Fruit fly (Drosophila melanogaster) whole organism, embryonic: ENCODE results near the gene EndoGI.
A peak's percentile ranks its signal among the peaks of the same experiment; 100 is the strongest.

Experiments used
- Adf1 ChIP-seq: fragments of 200-800 bp; sonication (Bioruptor generic); IDR thresholded peaks from 2 replicates; pipeline ENCODE4 v1.3.6; 2022; ENCODE audit warnings: missing biosample characterization, missing genetic modification characterization
- Aef1 ChIP-seq: fragments of 200-800 bp; sonication (Bioruptor generic); IDR thresholded peaks from 3 replicates; pipeline ENCODE4 v1.3.6; 2022; ENCODE audit warnings: missing biosample characterization, missing genetic modification characterization
- BtbVII ChIP-seq: fragments of 200-800 bp; sonication (Bioruptor generic); optimal IDR thresholded peaks from 3 replicates; lab custom pipeline; 2017; ENCODE audit warnings: missing biosample characterization, mild to moderate bottlenecking, missing genetic modification characterization
- Bteb2 ChIP-seq: fragments of 200-800 bp; sonication (Bioruptor generic); optimal IDR thresholded peaks from 2 replicates; lab custom pipeline; 2016; ENCODE audit warnings: missing biosample characterization, missing genetic modification characterization
- CG1024 ChIP-seq: fragments of 200-800 bp; sonication (Bioruptor generic); IDR thresholded peaks from 2 replicates; pipeline ENCODE4 v1.3.6; 2022; ENCODE audit warnings: missing biosample characterization, missing genetic modification characterization
- CG10267 ChIP-seq: fragments of 200-800 bp; sonication (Bioruptor generic); optimal IDR thresholded peaks from 2 replicates; lab custom pipeline; 2018; ENCODE audit warnings: missing biosample characterization, mild to moderate bottlenecking, missing genetic modification characterization, moderate library complexity
- CG10543 ChIP-seq: fragments of 200-800 bp; sonication (Bioruptor generic); optimal IDR thresholded peaks from 3 replicates; lab custom pipeline; 2017; ENCODE audit warnings: missing biosample characterization, mild to moderate bottlenecking, missing genetic modification characterization, moderate library complexity
- CG10959 ChIP-seq: fragments of 200-800 bp; sonication (Bioruptor generic); IDR thresholded peaks from 2 replicates; pipeline ENCODE4 v1.3.6; 2022; ENCODE audit warnings: missing biosample characterization, missing genetic modification characterization
- CG11247 ChIP-seq: fragments of 200-800 bp; sonication (Bioruptor generic); IDR thresholded peaks from 2 replicates; pipeline ENCODE4 v1.3.6; 2022; ENCODE audit warnings: missing biosample characterization, missing genetic modification characterization
- CG12769 ChIP-seq: fragments of 200-800 bp; sonication (Bioruptor generic); optimal IDR thresholded peaks from 2 replicates; lab custom pipeline; 2019; ENCODE audit warnings: missing biosample characterization, mild to moderate bottlenecking, missing genetic modification characterization, moderate library complexity
- CG13624 ChIP-seq: fragments of 200-800 bp; sonication (Bioruptor generic); optimal IDR thresholded peaks from 2 replicates; lab custom pipeline; 2016; ENCODE audit warnings: missing biosample characterization, missing genetic modification characterization
- CG14965 ChIP-seq: fragments of 200-800 bp; sonication (Bioruptor generic); optimal IDR thresholded peaks from 2 replicates; lab custom pipeline; 2016; ENCODE audit warnings: missing biosample characterization, missing genetic modification characterization, borderline replicate concordance
- CG15011 ChIP-seq: fragments of 200-800 bp; sonication (Bioruptor generic); optimal IDR thresholded peaks from 3 replicates; lab custom pipeline; 2018; ENCODE audit warnings: missing biosample characterization, mild to moderate bottlenecking, missing genetic modification characterization
- CG15514 ChIP-seq: fragments of 200-800 bp; sonication (Bioruptor generic); optimal IDR thresholded peaks from 3 replicates; lab custom pipeline; 2017; ENCODE audit warnings: missing biosample characterization, missing genetic modification characterization, mild to moderate bottlenecking, moderate library complexity, missing genetic modification reagents
- CG15696 ChIP-seq: fragments of 200-800 bp; sonication (Bioruptor generic); optimal IDR thresholded peaks from 2 replicates; lab custom pipeline; 2019; ENCODE audit warnings: missing biosample characterization, mild to moderate bottlenecking, missing genetic modification characterization, moderate library complexity
- CG1602 ChIP-seq: fragments of 200-800 bp; sonication (Bioruptor generic); optimal IDR thresholded peaks from 3 replicates; lab custom pipeline; 2016; ENCODE audit warnings: missing biosample characterization, missing genetic modification characterization
- CG1647 ChIP-seq: fragments of 200-800 bp; sonication (Bioruptor generic); optimal IDR thresholded peaks from 3 replicates; lab custom pipeline; 2016; ENCODE audit warnings: missing biosample characterization, missing genetic modification characterization
- CG17802 ChIP-seq: fragments of 200-800 bp; sonication (Bioruptor generic); optimal IDR thresholded peaks from 2 replicates; lab custom pipeline; 2018; ENCODE audit warnings: missing biosample characterization, mild to moderate bottlenecking, missing genetic modification characterization, moderate library complexity
- CG2120 ChIP-seq: fragments of 200-800 bp; sonication (Bioruptor generic); optimal IDR thresholded peaks from 3 replicates; lab custom pipeline; 2016; ENCODE audit warnings: missing biosample characterization, missing genetic modification characterization
- CG2712 ChIP-seq: fragments of 200-800 bp; optimal IDR thresholded peaks from 3 replicates; lab custom pipeline; 2019; ENCODE audit warnings: missing biosample characterization, mild to moderate bottlenecking, missing genetic modification characterization, moderate library complexity
- CG30431 ChIP-seq: fragments of 200-800 bp; sonication (Bioruptor generic); optimal IDR thresholded peaks from 2 replicates; lab custom pipeline; 2017; ENCODE audit warnings: missing biosample characterization, missing genetic modification characterization
- CG31388 ChIP-seq: fragments of 200-800 bp; sonication (Bioruptor generic); optimal IDR thresholded peaks from 2 replicates; lab custom pipeline; 2016; ENCODE audit warnings: missing biosample characterization, missing genetic modification characterization
- CG3847 ChIP-seq: fragments of 200-800 bp; sonication (Bioruptor generic); IDR thresholded peaks from 2 replicates; pipeline ENCODE4 v1.3.6; 2022; ENCODE audit warnings: missing biosample characterization, missing genetic modification characterization
- CG4404 ChIP-seq: fragments of 200-800 bp; sonication (Bioruptor generic); IDR thresholded peaks from 2 replicates; pipeline ENCODE4 v1.3.6; 2022; ENCODE audit warnings: missing biosample characterization, missing genetic modification characterization
- CG6689 ChIP-seq: fragments of 200-800 bp; sonication (Bioruptor generic); IDR thresholded peaks from 2 replicates; pipeline ENCODE4 v1.3.6; 2022; ENCODE audit warnings: missing biosample characterization, missing genetic modification characterization
- CG8290 ChIP-seq, 3 experiments: fragments of 200-800 bp; sonication (Bioruptor generic); optimal IDR thresholded peaks; 2 replicates each; lab custom pipeline; 2016 to 2019; ENCODE audit warnings: missing biosample characterization in 3 of 3, missing genetic modification characterization in 3 of 3, mild to moderate bottlenecking in 2 of 3, moderate library complexity in 1 of 3
- CG9727 ChIP-seq: fragments of 200-800 bp; sonication (Bioruptor generic); optimal IDR thresholded peaks from 3 replicates; lab custom pipeline; 2017; ENCODE audit warnings: missing biosample characterization, mild to moderate bottlenecking, missing genetic modification characterization
- CG9817 ChIP-seq: fragments of 200-800 bp; sonication (Bioruptor generic); optimal IDR thresholded peaks from 2 replicates; lab custom pipeline; 2018; ENCODE audit warnings: missing biosample characterization, mild to moderate bottlenecking, missing genetic modification characterization, moderate library complexity
- Dad ChIP-seq: fragments of 200-800 bp; sonication (Bioruptor generic); optimal IDR thresholded peaks from 3 replicates; lab custom pipeline; 2016; ENCODE audit warnings: missing biosample characterization, missing genetic modification characterization
- Deaf1 ChIP-seq: fragments of 200-800 bp; optimal IDR thresholded peaks from 3 replicates; lab custom pipeline; 2019; ENCODE audit warnings: missing biosample characterization, mild to moderate bottlenecking, missing genetic modification characterization, moderate library complexity
- Dfd ChIP-seq, 2 experiments: fragments of >200 bp; optimal IDR thresholded peaks; 2 replicates each; lab custom pipeline; 2017; ENCODE audit warnings: missing biosample characterization in 2 of 2, missing genetic modification characterization in 2 of 2
- Doc3 ChIP-seq: fragments of 200-800 bp; sonication (Bioruptor generic); IDR thresholded peaks from 3 replicates; pipeline ENCODE4 v1.3.6; 2022; ENCODE audit warnings: missing biosample characterization, missing genetic modification characterization; ENCODE audit not compliant: partially characterized antibody
- E2f2 ChIP-seq: fragments of 200-800 bp; sonication (Bioruptor generic); IDR thresholded peaks from 2 replicates; pipeline ENCODE4 v1.3.6; 2022; ENCODE audit warnings: missing biosample characterization, missing genetic modification characterization
- Fer1 ChIP-seq: fragments of 200-800 bp; sonication (Bioruptor generic); optimal IDR thresholded peaks from 2 replicates; lab custom pipeline; 2017; ENCODE audit warnings: missing biosample characterization, mild to moderate bottlenecking, missing genetic modification characterization
- MBD-R2 ChIP-seq: fragments of 200-800 bp; sonication (Bioruptor generic); IDR thresholded peaks from 2 replicates; pipeline ENCODE4 v1.3.6; 2022; ENCODE audit warnings: missing biosample characterization, missing genetic modification characterization
- Meics ChIP-seq: fragments of 200-800 bp; sonication (Bioruptor generic); optimal IDR thresholded peaks from 2 replicates; lab custom pipeline; 2017; ENCODE audit warnings: missing biosample characterization, mild to moderate bottlenecking, missing genetic modification characterization
- Mes4 ChIP-seq: fragments of 200-800 bp; sonication (Bioruptor generic); optimal IDR thresholded peaks from 2 replicates; lab custom pipeline; 2016; ENCODE audit warnings: missing biosample characterization, missing genetic modification characterization
- Nf-YA ChIP-seq: fragments of 200-800 bp; sonication (Bioruptor generic); IDR thresholded peaks from 2 replicates; pipeline ENCODE4 v1.3.6; 2022; ENCODE audit warnings: missing biosample characterization, missing genetic modification characterization
- al ChIP-seq: fragments of 200-800 bp; sonication (Bioruptor generic); IDR thresholded peaks from 2 replicates; pipeline ENCODE4 v1.3.6; 2022; ENCODE audit warnings: missing biosample characterization, missing genetic modification characterization
- ap ChIP-seq: fragments of 200-800 bp; sonication (Bioruptor generic); IDR thresholded peaks from 2 replicates; pipeline ENCODE4 v1.3.6; 2022; ENCODE audit warnings: missing biosample characterization, missing genetic modification characterization
- ato ChIP-seq: fragments of 200-800 bp; sonication (Bioruptor generic); IDR thresholded peaks from 2 replicates; pipeline ENCODE4 v1.3.6; 2022; ENCODE audit warnings: missing biosample characterization, missing genetic modification characterization; ENCODE audit not compliant: partially characterized antibody
- chn ChIP-seq: fragments of 200-800 bp; sonication (Bioruptor generic); optimal IDR thresholded peaks from 2 replicates; lab custom pipeline; 2016; ENCODE audit warnings: missing biosample characterization, missing genetic modification characterization
- ems ChIP-seq: fragments of 200-800 bp; sonication (Bioruptor generic); optimal IDR thresholded peaks from 3 replicates; lab custom pipeline; 2016; ENCODE audit warnings: missing biosample characterization, missing genetic modification characterization
- insv ChIP-seq, 2 experiments: fragments of 200-800 bp; sonication (Bioruptor generic); optimal IDR thresholded peaks; 3 replicates each; lab custom pipeline; 2016 to 2018; ENCODE audit warnings: missing biosample characterization in 2 of 2, missing genetic modification characterization in 2 of 2
- ken ChIP-seq: fragments of 200-800 bp; sonication (Bioruptor generic); IDR thresholded peaks from 3 replicates; pipeline ENCODE4 v1.3.6; 2022; ENCODE audit warnings: missing biosample characterization, missing genetic modification characterization
- lilli ChIP-seq: fragments of 200-800 bp; sonication (Bioruptor generic); optimal IDR thresholded peaks from 3 replicates; lab custom pipeline; 2016; ENCODE audit warnings: missing biosample characterization, missing genetic modification characterization
- otp ChIP-seq: fragments of 200-800 bp; sonication (Bioruptor generic); IDR thresholded peaks from 3 replicates; pipeline ENCODE4, ENCODE4 v1.3.6; 2022; ENCODE audit warnings: missing biosample characterization, missing genetic modification characterization
- salm ChIP-seq: fragments of 200-800 bp; sonication (Bioruptor generic); optimal IDR thresholded peaks from 2 replicates; lab custom pipeline; 2018; ENCODE audit warnings: missing biosample characterization, mild to moderate bottlenecking, missing genetic modification characterization
- unpg ChIP-seq: fragments of 200-800 bp; sonication (Bioruptor generic); optimal IDR thresholded peaks from 3 replicates; lab custom pipeline; 2018; ENCODE audit warnings: missing biosample characterization, mild to moderate bottlenecking, missing genetic modification characterization, moderate library complexity
- yki ChIP-seq: fragments of >200 bp; optimal IDR thresholded peaks from 3 replicates; lab custom pipeline; 2018

Gene EndoGI

dm6 chr2L:16269232-16270134 lies 12.0 kb downstream of the EndoGI start (continued):
- TF ChIP-seq otp (GFP tag; lab: Robert Waterston, UW) = no peak
- no peak for TF ChIP-seq CG9817
- TF ChIP-seq ato (GFP tag; lab: Robert Waterston, UW) = no peak
- TF ChIP-seq CG13624 (GFP tag; lab: Kevin White, UChicago) = peak; percentile 80
- no peak for TF ChIP-seq CG31388 (GFP tag; lab: Kevin White, UChicago)
- peak; percentile 91 for TF ChIP-seq Meics (GFP tag; lab: Kevin White, UChicago)
- TF ChIP-seq ken = no peak
- TF ChIP-seq lilli (GFP tag; lab: Kevin White, UChicago) = peak; percentile 23
- no peak for TF ChIP-seq CG11247 (GFP tag; lab: Robert Waterston, UW)
- no peak for TF ChIP-seq Doc3
- TF ChIP-seq CG1647 (GFP tag; lab: Kevin White, UChicago) = no peak
- TF ChIP-seq ems (GFP tag; lab: Kevin White, UChicago) = no peak
- peak; percentile 28 for TF ChIP-seq salm (tag; lab: Kevin White, UChicago)
- peak; percentile 74 for TF ChIP-seq CG15011 (GFP tag; lab: Kevin White, UChicago)
- no peak for TF ChIP-seq CG2120 (GFP tag; lab: Kevin White, UChicago)
- no peak for TF ChIP-seq CG6689 (GFP tag; lab: Robert Waterston, UW)
- peak; percentile 36 for TF ChIP-seq Dad (GFP tag; lab: Kevin White, UChicago)
- TF ChIP-seq unpg = peak; percentile 71
- TF ChIP-seq CG1024 (GFP tag; lab: Robert Waterston, UW) = no peak
- no peak for TF ChIP-seq Adf1 (GFP tag; lab: Robert Waterston, UW)
- TF ChIP-seq CG12769 (tag; lab: Kevin White, UChicago) = peak; percentile 98
- peak; percentile 28 for TF ChIP-seq Bteb2 (GFP tag; lab: Kevin White, UChicago)
- TF ChIP-seq MBD-R2 (GFP tag; lab: Robert Waterston, UW) = no peak
- TF ChIP-seq CG17802 (tag; lab: Kevin White, UChicago) = no peak
- no peak for TF ChIP-seq CG4404 (GFP tag; lab: Robert Waterston, UW)
- TF ChIP-seq E2f2 (GFP tag; lab: Robert Waterston, UW) = no peak
- TF ChIP-seq CG10959 (GFP tag; lab: Robert Waterston, UW) = no peak
- no peak for TF ChIP-seq Aef1
- TF ChIP-seq chn (GFP tag; lab: Kevin White, UChicago) = peak; percentile 28
- no peak for TF ChIP-seq al (GFP tag; lab: Robert Waterston, UW)
- no peak for TF ChIP-seq CG30431 (GFP tag; lab: Kevin White, UChicago)
- no peak for TF ChIP-seq CG3847
- peak; percentile 72 for TF ChIP-seq CG9727 (GFP tag; lab: Kevin White, UChicago)
- TF ChIP-seq CG14965 (GFP tag; lab: Kevin White, UChicago) = peak; percentile 17
- peak; percentile 46 for TF ChIP-seq yki (lab: Kevin White, UChicago)
- peak; percentile 99 to 100 for TF ChIP-seq insv (GFP tag; optimal IDR thresholded peaks at IDR 0.05; lab: Kevin White, UChicago)
- TF ChIP-seq ap = no peak
- peak; percentile 59 for TF ChIP-seq Mes4
- no peak for TF ChIP-seq CG1602 (GFP tag; lab: Kevin White, UChicago)
- TF ChIP-seq CG2712 = peak; percentile 53
- peak; percentile 97 for TF ChIP-seq Fer1 (GFP tag; lab: Kevin White, UChicago)
- no peak for TF ChIP-seq Dfd (GFP tag; optimal IDR thresholded peaks at IDR 0.05; lab: Kevin White, UChicago)
- no peak for TF ChIP-seq Nf-YA (GFP tag; lab: Robert Waterston, UW)
- TF ChIP-seq Deaf1 (tag; lab: Kevin White, UChicago) = peak; percentile 73
- TF ChIP-seq CG10267 (tag; lab: Kevin White, UChicago) = peak; percentile 64
- TF ChIP-seq CG15696 (tag; lab: Kevin White, UChicago) = no peak
- peak; percentile 91 for TF ChIP-seq CG15514 (GFP tag; lab: Kevin White, UChicago)
- peak; percentile 42 for TF ChIP-seq CG8290 (GFP tag; optimal IDR thresholded peaks at IDR 0.05; lab: Kevin White, UChicago)
- TF ChIP-seq CG8290 (tag; optimal IDR thresholded peaks at IDR 0.05; lab: Kevin White, UChicago) = peak; percentile 71 to 78
- peak; percentile 96 for TF ChIP-seq BtbVII (GFP tag; lab: Kevin White, UChicago)
- TF ChIP-seq CG10543 = peak; percentile 96
